Fruit fly (Drosophila melanogaster) whole organism, larva: Measurements from ENCODE around the gene cry.
A peak's percentile ranks its signal among the peaks of the same experiment; 100 is the strongest.

Source experiments
- noc ChIP-seq: fragments of 200-800 bp; sonication (Bioruptor generic); optimal IDR thresholded peaks from 3 replicates; lab custom pipeline; 2019; ENCODE audit warnings: missing biosample characterization, mild to moderate bottlenecking, missing genetic modification characterization, moderate library complexity

The cry gene

DNA sequence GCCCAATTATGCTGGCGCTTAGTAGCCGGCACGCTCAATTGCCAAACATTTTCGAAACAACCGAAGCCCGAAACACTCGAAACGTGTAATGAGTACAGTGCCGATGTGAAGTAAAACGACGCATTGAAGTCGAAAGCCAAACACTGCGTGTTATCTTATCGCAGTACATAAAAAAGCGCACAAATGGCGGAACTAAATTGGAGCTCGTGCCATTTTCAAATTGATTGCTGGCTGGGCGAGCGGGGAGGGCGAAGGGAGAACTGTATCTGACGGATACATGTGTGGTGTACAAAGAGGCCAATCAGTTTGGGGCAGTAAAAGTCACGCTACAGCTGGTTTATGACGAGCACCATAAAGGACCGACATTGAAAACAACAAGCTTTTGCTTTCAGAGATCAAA, 11.4 kb downstream of the cry start:
- TF ChIP-seq noc (tag; lab: Kevin White, UChicago): peak; percentile 58

- TF ChIP-seq noc (tag; lab: Kevin White, UChicago): no peak
Measured at dm6 chr3R:19225446-19225955, 13.5 kb downstream of the cry start.

dm6 chr3R:19226137-19226873, 14.4 kb downstream of the cry start, which contains the start of gene vib:
Gene vib (minus strand): TSS chr3R:19226651.
- TF ChIP-seq noc (tag; lab: Kevin White, UChicago): no peak

DNA sequence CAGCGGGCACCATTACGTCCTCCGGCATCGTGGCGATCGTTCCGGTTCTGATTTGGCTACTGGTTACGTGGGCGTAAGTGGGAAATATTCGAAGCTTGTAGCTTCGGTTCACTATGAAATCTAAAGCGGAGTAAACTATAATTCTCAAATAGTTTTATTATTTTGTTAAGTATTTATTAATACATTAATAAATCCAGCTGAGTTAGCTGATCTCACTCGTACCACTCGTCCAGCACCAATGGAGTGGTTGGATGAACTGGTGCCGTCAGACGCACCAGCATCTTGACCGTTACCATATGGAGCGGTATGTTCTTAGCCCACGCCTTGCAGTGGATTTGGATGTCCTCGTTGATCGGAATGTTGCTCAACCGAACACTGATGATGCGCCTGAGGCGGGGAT, 16.1 kb downstream of the cry start, which contains the start of gene CG11703:
CG11703 (minus strand) TSS at position 101 of the 400 bp plus-strand sequence.
- TF ChIP-seq noc (tag; lab: Kevin White, UChicago): no peak

DNA sequence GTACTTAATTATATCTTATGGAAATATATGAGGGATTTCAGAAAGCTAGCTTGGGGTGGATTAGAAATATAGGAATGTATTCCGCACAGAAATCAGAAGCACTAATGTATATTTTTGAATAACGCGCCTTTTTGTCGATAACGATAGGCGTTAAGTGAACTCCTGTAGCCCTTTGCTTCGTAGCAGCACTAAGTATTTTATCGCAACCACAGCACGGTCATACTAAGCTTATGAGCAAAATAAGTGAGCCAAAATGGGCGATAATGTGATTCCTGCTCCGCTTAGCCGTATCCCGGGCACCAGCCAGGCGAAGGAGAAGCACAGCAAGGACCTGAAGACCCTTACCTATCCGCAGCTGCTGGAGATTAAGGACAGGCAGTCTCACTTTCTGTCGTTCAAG, 17.3 kb downstream of the cry start, which contains the start of the genes CG5250 and Polr2M:
CG5250 (minus strand) TSS at position 32 of the 400 bp plus-strand sequence.
Polr2M (plus strand) TSS at position 219 of the 400 bp plus-strand sequence.
- TF ChIP-seq noc (tag; lab: Kevin White, UChicago): no peak

DNA sequence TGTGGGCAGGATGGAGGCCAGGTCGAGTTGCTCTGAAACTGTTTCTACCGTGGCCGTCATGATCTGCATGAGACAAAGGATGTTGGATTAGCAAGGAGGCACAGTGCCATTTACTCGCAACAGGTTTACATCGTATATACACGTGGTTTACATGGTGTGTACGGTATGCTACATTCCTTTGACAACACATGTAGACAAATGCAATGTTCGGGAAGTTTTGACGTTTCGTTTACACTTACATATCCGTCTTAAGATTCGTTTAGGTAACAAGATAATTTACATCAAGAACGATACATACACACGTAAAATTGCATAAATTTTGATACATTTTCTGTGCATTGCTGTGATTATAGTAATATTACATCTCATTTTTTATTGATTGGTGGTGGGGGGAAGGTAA, 27.0 kb downstream of the cry start:
- no peak for TF ChIP-seq noc (tag; lab: Kevin White, UChicago)

DNA sequence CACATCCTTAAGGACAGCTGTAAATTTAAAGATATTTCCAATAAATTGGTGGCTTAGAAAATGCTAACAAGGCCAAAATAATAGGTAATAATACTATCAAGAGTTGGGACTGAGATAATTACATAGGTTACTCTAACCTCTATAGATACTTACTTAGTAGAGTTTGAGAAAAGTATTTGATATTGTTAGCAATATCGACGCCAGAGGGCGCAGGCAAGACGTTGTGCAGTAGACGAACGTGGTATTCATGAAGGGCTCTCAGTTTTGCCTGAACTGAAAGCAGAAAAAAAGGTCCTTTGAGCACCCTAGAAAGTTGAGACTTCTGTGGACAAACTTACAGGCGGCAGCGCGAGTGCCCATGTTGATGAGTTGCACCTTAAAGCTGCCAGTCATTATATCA, 33.4 kb downstream of the cry start:
- TF ChIP-seq noc (tag; lab: Kevin White, UChicago): no peak

DNA sequence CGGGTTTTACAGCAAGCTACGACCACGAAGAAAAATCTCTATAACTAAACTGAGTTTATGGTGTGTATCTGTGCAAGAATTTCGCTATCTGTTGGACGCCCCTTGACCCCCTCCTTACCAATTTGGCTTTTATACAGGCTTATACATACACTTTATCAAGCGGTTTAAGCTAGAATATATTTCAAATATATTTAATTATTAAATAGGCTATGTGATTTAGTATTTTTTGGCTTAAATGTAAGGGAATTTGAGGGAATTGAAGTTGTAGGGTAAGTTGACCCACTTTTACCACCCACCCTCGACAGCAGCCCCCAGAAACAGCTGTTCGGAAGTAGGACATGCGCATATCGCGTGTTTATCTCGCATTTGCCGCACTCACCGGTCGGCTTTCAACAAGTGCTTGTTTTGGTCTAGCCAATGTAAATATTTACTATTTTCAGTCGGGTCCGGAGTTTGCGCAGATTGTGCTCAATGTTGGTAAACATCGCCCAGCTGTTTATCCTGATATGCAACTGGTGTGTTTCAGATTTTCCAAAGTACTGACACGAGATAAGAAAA, 34.2 kb downstream of the cry start, which contains the start of gene unc79:
unc79 (minus strand) TSS at position 51 of the 558 bp plus-strand sequence.
- TF ChIP-seq noc (tag; lab: Kevin White, UChicago): no peak

dm6 chr3R:19248036-19248435, 36.1 kb downstream of the cry start, which contains the start of gene CG5217:
Gene CG5217 (minus strand): TSS chr3R:19248136.
- no peak for TF ChIP-seq noc (tag; lab: Kevin White, UChicago)

DNA sequence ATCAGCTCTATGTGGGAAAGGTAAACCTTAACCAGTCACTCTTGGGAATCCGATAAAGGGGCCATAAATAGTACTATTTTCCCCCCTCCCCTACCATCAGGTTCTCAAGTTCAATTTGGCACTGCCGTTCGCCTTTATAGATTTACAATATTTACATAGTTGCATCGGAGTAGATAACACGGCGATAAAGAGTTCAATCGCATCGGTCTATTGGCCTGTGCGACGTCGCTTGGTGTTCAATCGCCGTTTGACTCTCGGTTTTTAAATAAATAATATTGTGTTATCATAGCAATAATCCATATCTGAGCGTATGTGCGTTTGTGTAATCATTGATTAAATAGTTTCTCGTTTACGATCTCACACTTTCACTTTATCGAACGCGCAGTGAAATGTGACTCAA, 38.1 kb downstream of the cry start:
- TF ChIP-seq noc (tag; lab: Kevin White, UChicago): no peak

- TF ChIP-seq noc (tag; lab: Kevin White, UChicago): no peak
Measured at dm6 chr3R:19253975-19254374, 42.0 kb downstream of the cry start.

DNA sequence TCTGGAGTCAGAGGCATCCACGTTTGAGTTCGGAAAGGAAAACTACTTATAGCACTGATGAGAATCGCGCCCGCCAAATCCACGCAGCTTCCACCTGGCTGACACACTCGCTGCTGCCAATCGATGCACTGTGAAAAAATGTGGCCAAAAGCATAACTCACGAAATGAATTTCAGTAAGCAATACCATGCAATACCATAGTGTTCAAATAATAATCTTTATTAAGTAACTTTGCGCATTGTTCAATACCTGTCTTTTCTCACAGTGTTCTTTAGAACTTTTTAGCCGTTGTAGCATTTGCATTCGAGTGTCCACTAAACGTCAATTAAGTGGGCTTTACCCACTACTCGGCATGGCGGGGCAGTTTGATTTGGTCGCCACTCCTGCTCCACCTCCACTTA, 43.3 kb downstream of the cry start:
- TF ChIP-seq noc (tag; lab: Kevin White, UChicago): no peak

- no peak for TF ChIP-seq noc (tag; lab: Kevin White, UChicago)
Measured at dm6 chr3R:19256477-19256876, 44.5 kb downstream of the cry start, which contains the start of gene CG14280. Gene CG14280 (plus strand): TSS chr3R:19256777.

DNA sequence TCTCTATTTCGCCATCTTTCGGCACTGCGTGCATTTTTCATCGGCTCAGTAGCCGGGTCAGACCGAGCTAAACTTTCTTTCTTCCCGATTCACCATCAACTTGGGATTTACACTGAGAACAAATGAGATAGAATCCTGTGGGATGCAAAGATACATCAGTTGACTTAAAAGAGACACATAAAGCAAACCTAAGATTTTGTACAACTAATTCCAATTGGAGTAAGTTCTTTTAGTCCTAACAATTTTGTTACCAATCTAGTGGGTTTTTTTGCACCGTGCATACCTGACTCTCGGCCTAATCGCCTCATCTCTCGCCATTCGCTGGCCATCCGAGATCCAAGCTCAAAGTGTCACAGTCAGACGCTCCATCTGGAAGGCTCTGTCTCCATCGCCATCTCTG, 52.8 kb downstream of the cry start:
- TF ChIP-seq noc (tag; lab: Kevin White, UChicago): no peak
